Fruit fly (Drosophila melanogaster) whole organism, embryonic: ENCODE data around the gene UQCR-6.4L.

Source experiments
- Atf-2 ChIP-seq: fragments of 200-800 bp; sonication (Bioruptor generic); optimal IDR thresholded peaks from 2 replicates; lab custom pipeline; 2016; ENCODE audit warnings: missing biosample characterization, missing genetic modification characterization
- CG10209 ChIP-seq: fragments of 200-800 bp; sonication (Bioruptor generic); optimal IDR thresholded peaks from 3 replicates; lab custom pipeline; 2017; ENCODE audit warnings: missing biosample characterization, mild to moderate bottlenecking, missing genetic modification characterization, missing genetic modification reagents
- CG11093 ChIP-seq: fragments of 200-800 bp; sonication (Bioruptor generic); IDR thresholded peaks from 3 replicates; pipeline ENCODE4 v1.3.6; 2022; ENCODE audit warnings: missing biosample characterization, missing genetic modification characterization
- CG12104 ChIP-seq: fragments of 200-800 bp; sonication (Bioruptor generic); optimal IDR thresholded peaks from 3 replicates; lab custom pipeline; 2016; ENCODE audit warnings: missing biosample characterization, missing genetic modification characterization
- CG12744 ChIP-seq: fragments of 200-800 bp; sonication (Bioruptor generic); optimal IDR thresholded peaks from 2 replicates; lab custom pipeline; 2016; ENCODE audit warnings: missing biosample characterization, missing genetic modification characterization
- CG14965 ChIP-seq: fragments of 200-800 bp; sonication (Bioruptor generic); optimal IDR thresholded peaks from 2 replicates; lab custom pipeline; 2016; ENCODE audit warnings: missing biosample characterization, missing genetic modification characterization, borderline replicate concordance
- CG15011 ChIP-seq: fragments of 200-800 bp; sonication (Bioruptor generic); optimal IDR thresholded peaks from 3 replicates; lab custom pipeline; 2018; ENCODE audit warnings: missing biosample characterization, mild to moderate bottlenecking, missing genetic modification characterization
- CG1529 ChIP-seq: fragments of 200-800 bp; sonication (Bioruptor generic); optimal IDR thresholded peaks from 3 replicates; lab custom pipeline; 2018; ENCODE audit warnings: missing biosample characterization, missing genetic modification characterization
- CG15479 ChIP-seq: fragments of 200-800 bp; sonication (Bioruptor generic); optimal IDR thresholded peaks from 3 replicates; lab custom pipeline; 2019; ENCODE audit warnings: missing biosample characterization, mild to moderate bottlenecking, missing genetic modification characterization, moderate library complexity
- CG16779 ChIP-seq: fragments of 200-800 bp; sonication (Bioruptor generic); IDR thresholded peaks from 2 replicates; pipeline ENCODE4 v1.3.6; 2022; ENCODE audit warnings: missing biosample characterization, missing genetic modification characterization
- CG18599 ChIP-seq: fragments of 200-800 bp; sonication (Bioruptor generic); optimal IDR thresholded peaks from 3 replicates; lab custom pipeline; 2017; ENCODE audit warnings: missing biosample characterization, missing genetic modification characterization, mild to moderate bottlenecking, moderate library complexity, missing genetic modification reagents
- CG2678 ChIP-seq: fragments of 200-800 bp; sonication (Bioruptor generic); optimal IDR thresholded peaks from 3 replicates; lab custom pipeline; 2019; ENCODE audit warnings: missing biosample characterization, mild to moderate bottlenecking, missing genetic modification characterization, moderate library complexity
- CG2875 ChIP-seq: fragments of 200-800 bp; sonication (Bioruptor generic); optimal IDR thresholded peaks from 2 replicates; lab custom pipeline; 2017; ENCODE audit warnings: missing biosample characterization, mild to moderate bottlenecking, missing genetic modification characterization, missing genetic modification reagents
- CG31224 ChIP-seq: fragments of 200-800 bp; sonication (Bioruptor generic); IDR thresholded peaks from 2 replicates; pipeline ENCODE4 v1.3.6; 2022; ENCODE audit warnings: missing biosample characterization, missing genetic modification characterization
- CG33213 ChIP-seq: fragments of 200-800 bp; sonication (Bioruptor generic); optimal IDR thresholded peaks from 3 replicates; lab custom pipeline; 2016; ENCODE audit warnings: missing biosample characterization, missing genetic modification characterization
- CG3726 ChIP-seq: fragments of 200-800 bp; sonication (Bioruptor generic); IDR thresholded peaks from 3 replicates; pipeline ENCODE4, ENCODE4 v1.3.6; 2022; ENCODE audit warnings: missing biosample characterization, missing genetic modification characterization
- CG42726 ChIP-seq: fragments of 200-800 bp; sonication (Bioruptor generic); IDR thresholded peaks from 2 replicates; pipeline ENCODE4 v1.3.6; 2022; ENCODE audit warnings: missing biosample characterization, missing genetic modification characterization; ENCODE audit not compliant: partially characterized antibody
- CG4424 ChIP-seq: fragments of 200-800 bp; sonication (Bioruptor generic); optimal IDR thresholded peaks from 3 replicates; lab custom pipeline; 2016; ENCODE audit warnings: missing biosample characterization, missing genetic modification characterization
- CG8944 ChIP-seq: fragments of 200-800 bp; sonication (Bioruptor generic); optimal IDR thresholded peaks from 3 replicates; lab custom pipeline; 2016; ENCODE audit warnings: missing biosample characterization, missing genetic modification characterization
- CG9876 ChIP-seq: fragments of 200-800 bp; sonication (Bioruptor generic); optimal IDR thresholded peaks from 2 replicates; lab custom pipeline; 2016; ENCODE audit warnings: missing biosample characterization, missing genetic modification characterization
- D ChIP-seq, 2 experiments: fragments of 200-800 bp in 1 of 2; fragments of >200 bp in 1 of 2; sonication (Bioruptor generic) in 1 of 2; optimal IDR thresholded peaks; 2 replicates in 1 of 2; 3 replicates in 1 of 2; lab custom pipeline; 2017; ENCODE audit warnings: mild to moderate bottlenecking in 1 of 2, missing biosample characterization in 1 of 2, missing genetic modification characterization in 1 of 2, missing genetic modification reagents in 1 of 2
- Drgx ChIP-seq: fragments of 200-800 bp; sonication (Bioruptor generic); IDR thresholded peaks from 2 replicates; pipeline ENCODE4 v1.3.6; 2022; ENCODE audit warnings: missing biosample characterization, missing genetic modification characterization
- HLH54F ChIP-seq: fragments of 200-800 bp; sonication (Bioruptor generic); optimal IDR thresholded peaks from 3 replicates; lab custom pipeline; 2016; ENCODE audit warnings: missing biosample characterization, missing genetic modification characterization
- Hey ChIP-seq: fragments of 200-800 bp; sonication (Bioruptor generic); optimal IDR thresholded peaks from 3 replicates; lab custom pipeline; 2018; ENCODE audit warnings: missing biosample characterization, mild to moderate bottlenecking, missing genetic modification characterization
- HmgZ ChIP-seq: fragments of 200-800 bp; sonication (Bioruptor generic); optimal IDR thresholded peaks from 2 replicates; lab custom pipeline; 2018; ENCODE audit warnings: missing biosample characterization, mild to moderate bottlenecking, missing genetic modification characterization
- Hmr ChIP-seq: fragments of 200-800 bp; sonication (Bioruptor generic); optimal IDR thresholded peaks from 3 replicates; lab custom pipeline; 2017; ENCODE audit warnings: mild to moderate bottlenecking, missing biosample characterization, missing genetic modification reagents, missing genetic modification characterization
- Hr3 ChIP-seq: fragments of 200-800 bp; sonication (Bioruptor generic); optimal IDR thresholded peaks from 3 replicates; lab custom pipeline; 2016; ENCODE audit warnings: missing biosample characterization, missing genetic modification characterization
- NfI ChIP-seq: fragments of 200-800 bp; sonication (Bioruptor generic); optimal IDR thresholded peaks from 3 replicates; lab custom pipeline; 2018; ENCODE audit warnings: missing biosample characterization, mild to moderate bottlenecking, missing genetic modification characterization, moderate library complexity
- Optix ChIP-seq: fragments of 200-800 bp; sonication (Bioruptor generic); IDR thresholded peaks from 3 replicates; pipeline ENCODE4 v1.3.6; 2022; ENCODE audit warnings: missing biosample characterization, missing genetic modification characterization
- Pdp1 ChIP-seq, 2 experiments: fragments of 200-800 bp; sonication (Bioruptor generic); optimal IDR thresholded peaks; 3 replicates each; lab custom pipeline; 2016; ENCODE audit warnings: missing biosample characterization in 2 of 2, missing genetic modification characterization in 2 of 2, mild to moderate bottlenecking in 1 of 2, moderate library complexity in 1 of 2
- Scr ChIP-seq: fragments of 200-800 bp; sonication (Bioruptor generic); IDR thresholded peaks from 2 replicates; pipeline ENCODE4 v1.3.6; 2022; ENCODE audit warnings: missing biosample characterization, missing genetic modification characterization; ENCODE audit not compliant: partially characterized antibody
- Side ChIP-seq: fragments of 200-800 bp; sonication (Bioruptor generic); optimal IDR thresholded peaks from 2 replicates; lab custom pipeline; 2016; ENCODE audit warnings: missing biosample characterization, missing genetic modification characterization
- Sin3A ChIP-seq: fragments of >200 bp; optimal IDR thresholded peaks from 2 replicates; lab custom pipeline; 2018
- Spps ChIP-seq: fragments of 200-800 bp; sonication (Bioruptor generic); optimal IDR thresholded peaks from 2 replicates; lab custom pipeline; 2018; ENCODE audit warnings: missing biosample characterization, mild to moderate bottlenecking, missing genetic modification characterization
- Sry-β ChIP-seq: fragments of 200-800 bp; sonication (Bioruptor generic); optimal IDR thresholded peaks from 2 replicates; lab custom pipeline; 2018; ENCODE audit warnings: missing biosample characterization, mild to moderate bottlenecking, missing genetic modification characterization, moderate library complexity
- ac ChIP-seq: fragments of 200-800 bp; sonication (Bioruptor generic); optimal IDR thresholded peaks from 3 replicates; lab custom pipeline; 2017; ENCODE audit warnings: missing biosample characterization, mild to moderate bottlenecking, missing genetic modification characterization
- chif ChIP-seq, 2 experiments: fragments of 200-800 bp; sonication (Bioruptor generic); optimal IDR thresholded peaks; 3 replicates each; lab custom pipeline; 2016; ENCODE audit warnings: missing biosample characterization in 2 of 2, missing genetic modification characterization in 2 of 2
- dmrt99B ChIP-seq: fragments of 200-800 bp; sonication (Bioruptor generic); optimal IDR thresholded peaks from 2 replicates; lab custom pipeline; 2018; ENCODE audit warnings: missing biosample characterization, mild to moderate bottlenecking, missing genetic modification characterization, moderate library complexity
- fd64A ChIP-seq: fragments of 200-800 bp; sonication (Bioruptor generic); optimal IDR thresholded peaks from 3 replicates; lab custom pipeline; 2018; ENCODE audit warnings: missing biosample characterization, mild to moderate bottlenecking, missing genetic modification characterization
- gce ChIP-seq: fragments of 200-800 bp; sonication (Bioruptor generic); IDR thresholded peaks from 3 replicates; pipeline ENCODE4 v1.3.6; 2022; ENCODE audit warnings: missing biosample characterization, missing genetic modification characterization
- gcm ChIP-seq: fragments of 200-800 bp; sonication (Bioruptor generic); optimal IDR thresholded peaks from 2 replicates; lab custom pipeline; 2019; ENCODE audit warnings: missing biosample characterization, mild to moderate bottlenecking, missing genetic modification characterization, moderate library complexity
- jigr1 ChIP-seq: fragments of 200-800 bp; sonication (Bioruptor generic); IDR thresholded peaks from 3 replicates; pipeline ENCODE4 v1.3.6; 2022; ENCODE audit warnings: missing biosample characterization, missing genetic modification characterization
- pan ChIP-seq, 4 experiments: fragments of >200 bp in 3 of 4; fragments of 200-800 bp in 1 of 4; sonication (Bioruptor generic) in 1 of 4; optimal IDR thresholded peaks in 3 of 4; IDR thresholded peaks in 1 of 4; 2 replicates each; pipeline versions ENCODE4 v1.3.6 to Lab custom; 2017 to 2022; ENCODE audit warnings: missing biosample characterization in 2 of 4, missing genetic modification characterization in 2 of 4, mixed read lengths in 1 of 4
- row ChIP-seq: fragments of 200-800 bp; sonication (Bioruptor generic); IDR thresholded peaks from 3 replicates; pipeline ENCODE4 v1.3.6; 2022; ENCODE audit warnings: missing biosample characterization, missing genetic modification characterization
- sens-2 ChIP-seq: fragments of 200-800 bp; sonication (Bioruptor generic); IDR thresholded peaks from 2 replicates; pipeline ENCODE4 v1.3.6; 2022; ENCODE audit warnings: missing biosample characterization, missing genetic modification characterization
- slbo ChIP-seq: fragments of 200-800 bp; sonication (Bioruptor generic); IDR thresholded peaks from 2 replicates; pipeline ENCODE4 v1.3.6; 2022; ENCODE audit warnings: missing biosample characterization, missing genetic modification characterization
- tap ChIP-seq: fragments of 200-800 bp; optimal IDR thresholded peaks from 3 replicates; lab custom pipeline; 2019; ENCODE audit warnings: missing biosample characterization, mild to moderate bottlenecking, missing genetic modification characterization, moderate library complexity
- tgo ChIP-seq: fragments of 200-800 bp; sonication (Bioruptor generic); IDR thresholded peaks from 3 replicates; pipeline ENCODE4 v1.3.6; 2022; ENCODE audit warnings: missing biosample characterization, missing genetic modification characterization
- tx ChIP-seq: fragments of 200-800 bp; sonication (Bioruptor generic); optimal IDR thresholded peaks from 2 replicates; lab custom pipeline; 2016; ENCODE audit warnings: missing biosample characterization, missing genetic modification characterization
- yki ChIP-seq: fragments of >200 bp; optimal IDR thresholded peaks from 3 replicates; lab custom pipeline; 2018

UQCR-6.4L gene

DNA sequence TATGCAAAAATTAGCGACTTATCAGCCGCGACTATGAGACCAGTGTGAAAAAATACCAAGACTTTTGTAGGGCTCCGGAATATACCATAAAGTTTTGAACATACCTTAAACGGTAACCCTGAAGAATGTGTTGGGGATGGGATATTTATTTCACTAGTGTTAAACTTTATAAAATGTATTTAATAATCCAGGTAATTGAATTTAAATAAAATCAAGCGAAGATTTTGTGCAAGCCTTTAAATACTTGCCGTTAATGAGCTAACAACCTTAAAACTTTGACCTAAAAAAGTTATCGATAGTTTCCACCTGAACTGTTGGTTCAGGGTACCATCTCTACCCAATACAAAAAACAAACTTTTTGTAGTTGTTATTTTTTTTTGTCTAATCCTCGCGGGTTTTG lies 45.6 kb downstream of the UQCR-6.4L start, which contains the start of gene CG4101 (continued):
- TF ChIP-seq row (GFP tag; lab: Robert Waterston, UW), result peak; percentile 94
- TF ChIP-seq CG2875 (GFP tag; lab: Kevin White, UChicago), result peak; percentile 11
- TF ChIP-seq CG15479 (GFP tag; lab: Kevin White, UChicago), result no peak
- TF ChIP-seq CG11093 (GFP tag; lab: Robert Waterston, UW), result peak; percentile 68; the same call in 2 of the 3 replicates
- peak; percentile 74 for TF ChIP-seq CG12104 (GFP tag; lab: Kevin White, UChicago)
- peak; percentile 45; the same call in 1 of the 2 replicates for TF ChIP-seq CG42726 (GFP tag; lab: Robert Waterston, UW)
- 0 out of 2 replicates have a peak, but pooled peaks have one; percentile 13 for TF ChIP-seq CG16779 (GFP tag; lab: Robert Waterston, UW)
- peak; percentile 43 for TF ChIP-seq Sin3A (lab: Kevin White, UChicago)
- TF ChIP-seq Optix (GFP tag; lab: Robert Waterston, UW), result 0 out of 3 replicates have a peak, but pooled peaks have one; percentile 49
- TF ChIP-seq HmgZ (tag; lab: Kevin White, UChicago), result peak; percentile 86
- peak; percentile 64 for TF ChIP-seq CG8944
- TF ChIP-seq Pdp1 (GFP tag; optimal IDR thresholded peaks at IDR 0.05; lab: Kevin White, UChicago), result peak; percentile 83 to 87
- TF ChIP-seq fd64A (GFP tag; lab: Kevin White, UChicago), result no peak
- peak; percentile 35 for TF ChIP-seq Hey (tag; lab: Kevin White, UChicago)
- no peak for TF ChIP-seq CG14965 (GFP tag; lab: Kevin White, UChicago)
- peak; percentile 83 for TF ChIP-seq NfI
- TF ChIP-seq Side (GFP tag; lab: Kevin White, UChicago), result peak; percentile 70
- TF ChIP-seq Atf-2 (GFP tag; lab: Kevin White, UChicago), result peak; percentile 62
- TF ChIP-seq Hmr (GFP tag; lab: Kevin White, UChicago), result peak; percentile 84
- peak; percentile 68 for TF ChIP-seq CG9876
- TF ChIP-seq CG12744, result peak; percentile 72
- TF ChIP-seq tgo, result peak; percentile 80
- peak; percentile 83 for TF ChIP-seq Hr3 (GFP tag; lab: Kevin White, UChicago)
- TF ChIP-seq gcm (GFP tag; lab: Kevin White, UChicago), result peak; percentile 73
- TF ChIP-seq CG2678 (tag; lab: Kevin White, UChicago), result peak; percentile 84
- TF ChIP-seq CG18599, result peak; percentile 80
- TF ChIP-seq slbo, result peak; percentile 89
- TF ChIP-seq jigr1 (GFP tag; lab: Robert Waterston, UW), result no peak
- TF ChIP-seq tx (GFP tag; lab: Kevin White, UChicago), result peak; percentile 70
- TF ChIP-seq gce (GFP tag; lab: Robert Waterston, UW), result peak; percentile 43; the same call in 1 of the 3 replicates
- peak; percentile 72 for TF ChIP-seq CG4424 (GFP tag; lab: Kevin White, UChicago)
- no peak for TF ChIP-seq CG3726 (GFP tag; lab: Robert Waterston, UW)
- peak; percentile 68 for TF ChIP-seq CG31224 (GFP tag; lab: Robert Waterston, UW)
- no peak for TF ChIP-seq ac (GFP tag; lab: Kevin White, UChicago)
- no peak for TF ChIP-seq pan (optimal IDR thresholded peaks at IDR 0.05; lab: Kevin White, UChicago)
- peak in 1 of 2 experiments; percentile 66 for TF ChIP-seq pan (GFP tag; optimal IDR thresholded peaks at IDR 0.05 in 1 of 2, IDR thresholded peaks at IDR 0.05 in 1 of 2)
- no peak for TF ChIP-seq Sry-β (GFP tag; lab: Kevin White, UChicago)
- TF ChIP-seq chif (GFP tag; optimal IDR thresholded peaks at IDR 0.05; lab: Kevin White, UChicago), result peak; percentile 54 to 79
- TF ChIP-seq tap (tag; lab: Kevin White, UChicago), result peak; percentile 61
- peak; percentile 73 for TF ChIP-seq CG33213
- TF ChIP-seq HLH54F (GFP tag; lab: Kevin White, UChicago), result peak; percentile 79
- TF ChIP-seq Drgx (GFP tag; lab: Robert Waterston, UW), result peak; percentile 51; the same call in 1 of the 2 replicates
- TF ChIP-seq sens-2, result peak; percentile 60; the same call in 1 of the 2 replicates
- TF ChIP-seq CG1529 (GFP tag; lab: Kevin White, UChicago), result peak; percentile 43
- peak; percentile 25 for TF ChIP-seq Spps (tag; lab: Kevin White, UChicago)
- peak; percentile 72 for TF ChIP-seq dmrt99B (tag; lab: Kevin White, UChicago)
- no peak for TF ChIP-seq yki (lab: Kevin White, UChicago)
- TF ChIP-seq D (optimal IDR thresholded peaks at IDR 0.05; lab: Kevin White, UChicago), result no peak
- TF ChIP-seq D (GFP tag; optimal IDR thresholded peaks at IDR 0.05; lab: Kevin White, UChicago), result peak; percentile 39
- TF ChIP-seq Scr, result peak; percentile 87
- TF ChIP-seq CG10209 (GFP tag; lab: Kevin White, UChicago), result peak; percentile 74
- TF ChIP-seq CG15011 (GFP tag; lab: Kevin White, UChicago), result peak; percentile 54
